Fruit fly (Drosophila melanogaster): Measurements from ENCODE around the gene loco.

The loco gene

dm6 chr3R:22580546-22580945, 58.6 kb downstream of the loco start, which contains the start of gene CSN6 (continued):
- peak; percentile 44 for TF ChIP-seq CG13624 (GFP tag; optimal IDR thresholded peaks at IDR 0.05)
- no peak for TF ChIP-seq CG11504 (tag; optimal IDR thresholded peaks at IDR 0.05)
- no peak for TF ChIP-seq Mrtf (GFP tag; IDR thresholded peaks at IDR 0.05)
- TF ChIP-seq HmgD (GFP tag; optimal IDR thresholded peaks at IDR 0.05) = peak; percentile 68
- TF ChIP-seq CG13775 (GFP tag; optimal IDR thresholded peaks at IDR 0.05) = no peak
- TF ChIP-seq ranshi (GFP tag; IDR thresholded peaks at IDR 0.05) = no peak
- peak; percentile 8 for TF ChIP-seq grau (tag; optimal IDR thresholded peaks at IDR 0.05)
- peak; percentile 88 for TF ChIP-seq Opbp (GFP tag; IDR thresholded peaks at IDR 0.05; ENCODE audit: partially characterized antibody)
- peak; percentile 92 for TF ChIP-seq CG42726 (GFP tag; IDR thresholded peaks at IDR 0.05; ENCODE audit: partially characterized antibody)
- TF ChIP-seq Poxn (GFP tag; IDR thresholded peaks at IDR 0.05) = no peak
- TF ChIP-seq trem (tag; optimal IDR thresholded peaks at IDR 0.05) = peak; percentile 75
- no peak for TF ChIP-seq Chrac-16 (GFP tag; optimal IDR thresholded peaks at IDR 0.05)
- no peak for TF ChIP-seq kay (GFP tag; optimal IDR thresholded peaks at IDR 0.05)
- no peak for TF ChIP-seq repo (GFP tag; optimal IDR thresholded peaks at IDR 0.05)
- peak; percentile 44 for TF ChIP-seq sens (GFP tag)
- no peak for TF ChIP-seq fd96Cb (tag; optimal IDR thresholded peaks at IDR 0.05)
- TF ChIP-seq CG10979 (tag; optimal IDR thresholded peaks at IDR 0.05) = peak; percentile 13
- no peak for TF ChIP-seq gcm (GFP tag; optimal IDR thresholded peaks at IDR 0.05)
- TF ChIP-seq kni (GFP tag; optimal IDR thresholded peaks at IDR 0.05) = no peak
- TF ChIP-seq CG32772 (GFP tag; IDR thresholded peaks at IDR 0.05) = no peak
- no peak for TF ChIP-seq Elba2 (GFP tag; optimal IDR thresholded peaks at IDR 0.05)
- TF ChIP-seq nerfin-1 (tag; optimal IDR thresholded peaks at IDR 0.05) = no peak
- no peak for TF ChIP-seq CG10543 (GFP tag; optimal IDR thresholded peaks at IDR 0.05)
- TF ChIP-seq dmrt99B (tag; optimal IDR thresholded peaks at IDR 0.05) = no peak
- TF ChIP-seq CG11456 (GFP tag; IDR thresholded peaks at IDR 0.05) = no peak; the same call in 2 of the 3 replicates
- TF ChIP-seq pb (GFP tag; optimal IDR thresholded peaks at IDR 0.05) = no peak
- no peak for TF ChIP-seq CG10274 (GFP tag; optimal IDR thresholded peaks at IDR 0.05)
- no peak for TF ChIP-seq NC2β (GFP tag; optimal IDR thresholded peaks at IDR 0.05)
- TF ChIP-seq hkb (optimal IDR thresholded peaks at IDR 0.05) = peak; percentile 29
- no peak for TF ChIP-seq hkb (GFP tag; IDR thresholded peaks at IDR 0.05)
- TF ChIP-seq Bdp1 (GFP tag; optimal IDR thresholded peaks at IDR 0.05) = no peak
- TF ChIP-seq CG2116 (GFP tag; optimal IDR thresholded peaks at IDR 0.05) = peak; percentile 55
- TF ChIP-seq inv (GFP tag; IDR thresholded peaks at IDR 0.05; ENCODE audit: partially characterized antibody) = peak; percentile 69; the same call in 1 of the 2 replicates
- no peak for TF ChIP-seq CG11085 (GFP tag; IDR thresholded peaks at IDR 0.05)
- TF ChIP-seq lilli (GFP tag; optimal IDR thresholded peaks at IDR 0.05) = peak; percentile 10
- peak; percentile 58 for TF ChIP-seq CG2712 (tag; optimal IDR thresholded peaks at IDR 0.05)
- TF ChIP-seq zf30C (GFP tag; optimal IDR thresholded peaks at IDR 0.05) = no peak
- TF ChIP-seq CG4617 (GFP tag; optimal IDR thresholded peaks at IDR 0.05; ENCODE audit: borderline replicate concordance) = peak; percentile 37
- TF ChIP-seq CG17912 (GFP tag; optimal IDR thresholded peaks at IDR 0.05) = no peak
- TF ChIP-seq E2f2 (GFP tag; IDR thresholded peaks at IDR 0.05) = peak; percentile 91
- TF ChIP-seq CG8478 (optimal IDR thresholded peaks at IDR 0.05) = no peak
- TF ChIP-seq Nf-YC (tag; optimal IDR thresholded peaks at IDR 0.05) = peak; percentile 68
- TF ChIP-seq emc (GFP tag; optimal IDR thresholded peaks at IDR 0.05) = no peak
- peak; percentile 57; the same call in 2 of the 3 replicates for TF ChIP-seq Dbx (GFP tag; IDR thresholded peaks at IDR 0.05)
- TF ChIP-seq Eip74EF (GFP tag; optimal IDR thresholded peaks at IDR 0.05) = no peak
- TF ChIP-seq CG12071 (GFP tag; optimal IDR thresholded peaks at IDR 0.05) = no peak
- TF ChIP-seq jigr1 (GFP tag; IDR thresholded peaks at IDR 0.05) = no peak
- peak; percentile 53 for TF ChIP-seq sug (tag; optimal IDR thresholded peaks at IDR 0.05)
- TF ChIP-seq Dip3 (GFP tag; optimal IDR thresholded peaks at IDR 0.05) = no peak
- no peak for TF ChIP-seq tll (GFP tag; optimal IDR thresholded peaks at IDR 0.05)
- TF ChIP-seq unpg (GFP tag; optimal IDR thresholded peaks at IDR 0.05) = no peak
- peak; percentile 85 for TF ChIP-seq CG34224 (GFP tag; IDR thresholded peaks at IDR 0.05; ENCODE audit: partially characterized antibody)
